Fruit fly (Drosophila melanogaster) S2 (cell line): ENCODE results near the gene RhoGAP15B.

Experiments
- CG8478 ChIP-seq: fragments of >200 bp; optimal IDR thresholded peaks from 2 replicates; lab custom pipeline; 2018
- CTCF ChIP-seq, 2 experiments: fragments of >200 bp; optimal IDR thresholded peaks; 2 replicates each; lab custom pipeline; 2018

DNA sequence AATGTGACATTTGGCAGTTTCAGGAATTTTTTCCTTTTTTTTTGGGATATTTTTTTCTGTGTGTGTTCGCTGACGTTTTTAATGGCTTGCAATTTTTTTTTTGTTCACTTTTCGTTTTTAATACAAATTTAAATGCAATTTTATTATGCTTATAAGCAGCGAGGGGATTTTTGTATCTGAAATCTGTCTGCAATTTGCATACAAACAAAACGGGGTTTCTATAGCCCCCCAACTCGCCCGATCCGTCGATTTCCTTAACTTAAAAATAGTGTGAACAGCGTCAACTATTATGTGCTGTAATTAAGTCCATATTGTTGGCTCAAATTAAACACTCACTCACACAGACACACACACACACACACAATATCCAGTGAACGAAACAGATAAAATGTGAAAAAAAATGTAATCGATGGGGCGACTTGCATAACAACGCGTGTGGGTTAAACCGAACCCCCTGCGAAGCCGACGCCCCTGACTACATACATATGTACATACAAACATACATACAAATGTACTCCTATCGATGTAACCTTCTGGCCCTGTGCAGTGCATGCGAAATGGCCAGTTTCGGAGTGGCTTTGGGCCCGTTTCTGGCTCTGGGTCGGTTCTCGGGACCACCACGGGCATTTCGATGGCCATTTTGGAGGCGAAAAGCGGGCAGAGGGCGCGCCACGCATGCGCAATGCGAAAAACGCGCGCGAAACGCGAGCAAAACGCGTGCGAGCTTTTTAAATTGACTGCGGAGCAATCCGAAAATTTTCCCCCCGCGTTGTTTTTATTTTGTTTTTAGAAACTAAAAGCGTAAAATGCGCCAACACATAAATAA is 10.9 kb upstream of the RhoGAP15B start:
- TF ChIP-seq CTCF (optimal IDR thresholded peaks at IDR 0.05; lab: Kevin White, UChicago), result no peak
- TF ChIP-seq CG8478, result no peak
